Fruit fly (Drosophila melanogaster): ENCODE measurements around the gene rdgA.

The rdgA gene

dm6 chrX:8891565-8892276 is 15.1 kb upstream of the rdgA start (continued):
- TF ChIP-seq CG3163 (GFP tag; optimal IDR thresholded peaks at IDR 0.05) (peak; percentile 87), Dad (GFP tag; optimal IDR thresholded peaks at IDR 0.05) (no peak), CG15011 (GFP tag; optimal IDR thresholded peaks at IDR 0.05) (peak; percentile 22), CG12659 (GFP tag; optimal IDR thresholded peaks at IDR 0.05) (peak; percentile 63), CG32772 (GFP tag; IDR thresholded peaks at IDR 0.05) (peak; percentile 68), CG4282 (GFP tag; optimal IDR thresholded peaks at IDR 0.05) (no peak), CG12391 (tag; optimal IDR thresholded peaks at IDR 0.05) (peak; percentile 79), CG8478 (optimal IDR thresholded peaks at IDR 0.05) (no peak), schlank (tag; optimal IDR thresholded peaks at IDR 0.05) (no peak), CG1647 (GFP tag; optimal IDR thresholded peaks at IDR 0.05) (peak; percentile 60), CG6654 (GFP tag; optimal IDR thresholded peaks at IDR 0.05) (peak; percentile 10), Kr (GFP tag; optimal IDR thresholded peaks at IDR 0.05) (no peak), Doc2 (GFP tag; IDR thresholded peaks at IDR 0.05) (no peak), gt (GFP tag; IDR thresholded peaks at IDR 0.05) (no peak), CG10366 (GFP tag; IDR thresholded peaks at IDR 0.05) (peak; percentile 69), bsh (GFP tag; optimal IDR thresholded peaks at IDR 0.05) (peak in 1 of 2 experiments; percentile 75), CG34224 (GFP tag; IDR thresholded peaks at IDR 0.05; ENCODE audit: partially characterized antibody) (peak; percentile 57; the same call in 2 of the 3 replicates), CG8290 (GFP tag; optimal IDR thresholded peaks at IDR 0.05) (peak; percentile 49), CG8290 (tag; optimal IDR thresholded peaks at IDR 0.05) (peak; percentile 12 to 60), CG17829 (tag; optimal IDR thresholded peaks at IDR 0.05) (peak; percentile 64), Sox100B (GFP tag; optimal IDR thresholded peaks at IDR 0.05) (peak; percentile 72), CG11723 (GFP tag; optimal IDR thresholded peaks at IDR 0.05) (peak; percentile 36), run (tag; optimal IDR thresholded peaks at IDR 0.05) (peak; percentile 43), nmo (GFP tag; optimal IDR thresholded peaks at IDR 0.05) (peak; percentile 85), CG10147 (GFP tag; optimal IDR thresholded peaks at IDR 0.05) (peak; percentile 60), Deaf1 (tag; optimal IDR thresholded peaks at IDR 0.05) (peak; percentile 31), pum (GFP tag; optimal IDR thresholded peaks at IDR 0.05) (peak; percentile 15), usp (GFP tag; optimal IDR thresholded peaks at IDR 0.05) (no peak), toy (GFP tag; IDR thresholded peaks at IDR 0.05) (no peak), CG12236 (GFP tag; optimal IDR thresholded peaks at IDR 0.05) (no peak), cwo (GFP tag; optimal IDR thresholded peaks at IDR 0.05) (peak; percentile 49), CG1602 (GFP tag; optimal IDR thresholded peaks at IDR 0.05) (peak; percentile 38), Ssrp (tag; optimal IDR thresholded peaks at IDR 0.05) (peak; percentile 72), CG9817 (tag; optimal IDR thresholded peaks at IDR 0.05) (peak; percentile 43), lola (GFP tag; optimal IDR thresholded peaks at IDR 0.05) (peak in 1 of 3 experiments; percentile 50), ara (GFP tag; IDR thresholded peaks at IDR 0.05) (0 out of 2 replicates have a peak, but pooled peaks have one; percentile 38), CG11247 (GFP tag; IDR thresholded peaks at IDR 0.05) (peak; percentile 43), mirr (GFP tag; optimal IDR thresholded peaks at IDR 0.05) (peak; percentile 14), klu (GFP tag; IDR thresholded peaks at IDR 0.05) (peak; percentile 42; the same call in 1 of the 2 replicates), Xbp1 (GFP tag; optimal IDR thresholded peaks at IDR 0.05) (peak; percentile 80), CG7271 (tag; optimal IDR thresholded peaks at IDR 0.05) (no peak), CG8281 (tag; optimal IDR thresholded peaks at IDR 0.05) (peak; percentile 43), CG2129 (GFP tag; IDR thresholded peaks at IDR 0.05; ENCODE audit: partially characterized antibody) (no peak), CG8359 (GFP tag; optimal IDR thresholded peaks at IDR 0.05; ENCODE audit: borderline replicate concordance) (peak; percentile 39), pzg (GFP tag; optimal IDR thresholded peaks at IDR 0.05) (no peak), CG6683 (GFP tag; optimal IDR thresholded peaks at IDR 0.05) (peak; percentile 25), sima (GFP tag; optimal IDR thresholded peaks at IDR 0.05) (no peak), en (GFP tag; optimal IDR thresholded peaks at IDR 0.05) (no peak), tin (GFP tag; optimal IDR thresholded peaks at IDR 0.05) (peak; percentile 53)

All from whole organism, embryonic.